Fruit fly (Drosophila melanogaster) whole organism, embryonic: ENCODE data around the gene Hrb98DE.

Experiments
- Atf6 ChIP-seq: fragments of 200-800 bp; sonication (Bioruptor generic); IDR thresholded peaks from 2 replicates; pipeline ENCODE4 v1.3.6; 2022; ENCODE audit warnings: missing biosample characterization, missing genetic modification characterization
- Bteb2 ChIP-seq: fragments of 200-800 bp; sonication (Bioruptor generic); optimal IDR thresholded peaks from 2 replicates; lab custom pipeline; 2016; ENCODE audit warnings: missing biosample characterization, missing genetic modification characterization
- CG10147 ChIP-seq: fragments of 200-800 bp; sonication (Bioruptor generic); optimal IDR thresholded peaks from 2 replicates; lab custom pipeline; 2019; ENCODE audit warnings: missing biosample characterization, mild to moderate bottlenecking, missing genetic modification characterization, moderate library complexity
- CG10565 ChIP-seq: fragments of 200-800 bp; sonication (Bioruptor generic); optimal IDR thresholded peaks from 3 replicates; lab custom pipeline; 2016; ENCODE audit warnings: missing biosample characterization, mild to moderate bottlenecking, missing genetic modification characterization
- CG11093 ChIP-seq: fragments of 200-800 bp; sonication (Bioruptor generic); IDR thresholded peaks from 3 replicates; pipeline ENCODE4 v1.3.6; 2022; ENCODE audit warnings: missing biosample characterization, missing genetic modification characterization
- CG11695 ChIP-seq: fragments of 200-800 bp; sonication (Bioruptor generic); IDR thresholded peaks from 3 replicates; pipeline ENCODE4 v1.3.6; 2022; ENCODE audit warnings: missing biosample characterization, missing genetic modification characterization
- CG12942 ChIP-seq: fragments of 200-800 bp; sonication (Bioruptor generic); optimal IDR thresholded peaks from 3 replicates; lab custom pipeline; 2016; ENCODE audit warnings: missing biosample characterization, missing genetic modification characterization
- CG13775 ChIP-seq: fragments of 200-800 bp; sonication (Bioruptor generic); optimal IDR thresholded peaks from 3 replicates; lab custom pipeline; 2017; ENCODE audit warnings: missing biosample characterization, mild to moderate bottlenecking, missing genetic modification characterization
- CG14014 ChIP-seq: fragments of 200-800 bp; sonication (Bioruptor generic); IDR thresholded peaks from 2 replicates; pipeline ENCODE4 v1.3.6; 2022; ENCODE audit warnings: missing biosample characterization, missing genetic modification characterization
- CG14860 ChIP-seq: fragments of 200-800 bp; sonication (Bioruptor generic); IDR thresholded peaks from 3 replicates; pipeline ENCODE4 v1.3.6; 2022; ENCODE audit warnings: missing biosample characterization, missing genetic modification characterization; ENCODE audit not compliant: partially characterized antibody
- CG15269 ChIP-seq: fragments of 200-800 bp; sonication (Bioruptor generic); optimal IDR thresholded peaks from 2 replicates; lab custom pipeline; 2018; ENCODE audit warnings: missing biosample characterization, mild to moderate bottlenecking, missing genetic modification characterization, moderate library complexity
- CG1602 ChIP-seq: fragments of 200-800 bp; sonication (Bioruptor generic); optimal IDR thresholded peaks from 3 replicates; lab custom pipeline; 2016; ENCODE audit warnings: missing biosample characterization, missing genetic modification characterization
- CG17802 ChIP-seq: fragments of 200-800 bp; sonication (Bioruptor generic); optimal IDR thresholded peaks from 2 replicates; lab custom pipeline; 2018; ENCODE audit warnings: missing biosample characterization, mild to moderate bottlenecking, missing genetic modification characterization, moderate library complexity
- CG2199 ChIP-seq: fragments of 200-800 bp; sonication (Bioruptor generic); IDR thresholded peaks from 3 replicates; pipeline ENCODE4 v1.3.6; 2022; ENCODE audit warnings: missing biosample characterization, missing genetic modification characterization
- CG31441 ChIP-seq: fragments of 200-800 bp; sonication (Bioruptor generic); IDR thresholded peaks from 2 replicates; pipeline ENCODE4 v1.3.6; 2022; ENCODE audit warnings: missing biosample characterization, missing genetic modification characterization
- CG32772 ChIP-seq: fragments of 200-800 bp; sonication (Bioruptor generic); IDR thresholded peaks from 2 replicates; pipeline ENCODE4 v1.3.6; 2022; ENCODE audit warnings: missing biosample characterization, missing genetic modification characterization
- CG4282 ChIP-seq: fragments of 200-800 bp; sonication (Bioruptor generic); optimal IDR thresholded peaks from 2 replicates; lab custom pipeline; 2016; ENCODE audit warnings: missing biosample characterization, missing genetic modification characterization
- CG4328 ChIP-seq: fragments of 200-800 bp; sonication (Bioruptor generic); optimal IDR thresholded peaks from 3 replicates; lab custom pipeline; 2017; ENCODE audit warnings: missing biosample characterization, missing genetic modification reagents, missing genetic modification characterization
- CG43689 ChIP-seq: fragments of 200-800 bp; sonication (Bioruptor generic); IDR thresholded peaks from 2 replicates; pipeline ENCODE4 v1.3.6; 2022; ENCODE audit warnings: missing biosample characterization, missing genetic modification characterization
- CG6254 ChIP-seq: fragments of 200-800 bp; sonication (Bioruptor generic); optimal IDR thresholded peaks from 3 replicates; lab custom pipeline; 2017; ENCODE audit warnings: mild to moderate bottlenecking, missing biosample characterization, missing genetic modification reagents, missing genetic modification characterization
- CG6654 ChIP-seq: fragments of 200-800 bp; sonication (Bioruptor generic); optimal IDR thresholded peaks from 2 replicates; lab custom pipeline; 2017; ENCODE audit warnings: missing biosample characterization, mild to moderate bottlenecking, missing genetic modification characterization
- Camta ChIP-seq: fragments of 200-800 bp; sonication (Bioruptor generic); optimal IDR thresholded peaks from 2 replicates; lab custom pipeline; 2016; ENCODE audit warnings: missing biosample characterization, missing genetic modification characterization
- Deaf1 ChIP-seq: fragments of 200-800 bp; optimal IDR thresholded peaks from 3 replicates; lab custom pipeline; 2019; ENCODE audit warnings: missing biosample characterization, mild to moderate bottlenecking, missing genetic modification characterization, moderate library complexity
- Drgx ChIP-seq: fragments of 200-800 bp; sonication (Bioruptor generic); IDR thresholded peaks from 2 replicates; pipeline ENCODE4 v1.3.6; 2022; ENCODE audit warnings: missing biosample characterization, missing genetic modification characterization
- HLH4C ChIP-seq: fragments of 200-800 bp; sonication (Bioruptor generic); IDR thresholded peaks from 3 replicates; pipeline ENCODE4 v1.3.6; 2022; ENCODE audit warnings: missing biosample characterization, missing genetic modification characterization; ENCODE audit not compliant: partially characterized antibody
- Lpt ChIP-seq: fragments of >200 bp; optimal IDR thresholded peaks from 2 replicates; lab custom pipeline; 2018; ENCODE audit warnings: missing biosample characterization, missing genetic modification characterization
- NFAT ChIP-seq: fragments of 200-800 bp; sonication (Bioruptor generic); IDR thresholded peaks from 2 replicates; pipeline ENCODE4 v1.3.6; 2022; ENCODE audit warnings: missing biosample characterization, missing genetic modification characterization
- Optix ChIP-seq: fragments of 200-800 bp; sonication (Bioruptor generic); IDR thresholded peaks from 3 replicates; pipeline ENCODE4 v1.3.6; 2022; ENCODE audit warnings: missing biosample characterization, missing genetic modification characterization
- al ChIP-seq: fragments of 200-800 bp; sonication (Bioruptor generic); IDR thresholded peaks from 2 replicates; pipeline ENCODE4 v1.3.6; 2022; ENCODE audit warnings: missing biosample characterization, missing genetic modification characterization
- ap ChIP-seq: fragments of 200-800 bp; sonication (Bioruptor generic); IDR thresholded peaks from 2 replicates; pipeline ENCODE4 v1.3.6; 2022; ENCODE audit warnings: missing biosample characterization, missing genetic modification characterization
- cato ChIP-seq: fragments of 200-800 bp; sonication (Bioruptor generic); optimal IDR thresholded peaks from 2 replicates; lab custom pipeline; 2016; ENCODE audit warnings: missing biosample characterization, missing genetic modification characterization, borderline replicate concordance
- chif ChIP-seq, 2 experiments: fragments of 200-800 bp; sonication (Bioruptor generic); optimal IDR thresholded peaks; 3 replicates each; lab custom pipeline; 2016; ENCODE audit warnings: missing biosample characterization in 2 of 2, missing genetic modification characterization in 2 of 2
- dmrt11E ChIP-seq: fragments of 200-800 bp; sonication (Bioruptor generic); optimal IDR thresholded peaks from 3 replicates; lab custom pipeline; 2018; ENCODE audit warnings: missing biosample characterization, mild to moderate bottlenecking, missing genetic modification characterization, moderate library complexity
- ems ChIP-seq: fragments of 200-800 bp; sonication (Bioruptor generic); optimal IDR thresholded peaks from 3 replicates; lab custom pipeline; 2016; ENCODE audit warnings: missing biosample characterization, missing genetic modification characterization
- exex ChIP-seq: fragments of 200-800 bp; sonication (Bioruptor generic); optimal IDR thresholded peaks from 4 replicates; lab custom pipeline; 2018; ENCODE audit warnings: missing biosample characterization, mild to moderate bottlenecking, missing genetic modification characterization, moderate library complexity
- fu2 ChIP-seq: fragments of 200-800 bp; sonication (Bioruptor generic); optimal IDR thresholded peaks from 2 replicates; lab custom pipeline; 2016; ENCODE audit warnings: missing biosample characterization, missing genetic modification characterization
- gsb-n ChIP-seq: fragments of 200-800 bp; sonication (Bioruptor generic); optimal IDR thresholded peaks from 3 replicates; lab custom pipeline; 2018; ENCODE audit warnings: missing biosample characterization, mild to moderate bottlenecking, missing genetic modification characterization
- hb ChIP-seq: fragments of 200-800 bp; sonication (Bioruptor generic); IDR thresholded peaks from 3 replicates; pipeline ENCODE4 v1.3.6; 2022; ENCODE audit warnings: missing biosample characterization, missing genetic modification characterization; ENCODE audit not compliant: partially characterized antibody
- kah ChIP-seq: fragments of 200-800 bp; sonication (Bioruptor generic); optimal IDR thresholded peaks from 2 replicates; lab custom pipeline; 2018; ENCODE audit warnings: missing biosample characterization, mild to moderate bottlenecking, missing genetic modification characterization
- ken ChIP-seq: fragments of 200-800 bp; sonication (Bioruptor generic); IDR thresholded peaks from 3 replicates; pipeline ENCODE4 v1.3.6; 2022; ENCODE audit warnings: missing biosample characterization, missing genetic modification characterization
- klu ChIP-seq: fragments of 200-800 bp; sonication (Bioruptor generic); IDR thresholded peaks from 2 replicates; pipeline ENCODE4 v1.3.6; 2022; ENCODE audit warnings: missing biosample characterization, missing genetic modification characterization
- lilli ChIP-seq: fragments of 200-800 bp; sonication (Bioruptor generic); optimal IDR thresholded peaks from 3 replicates; lab custom pipeline; 2016; ENCODE audit warnings: missing biosample characterization, missing genetic modification characterization
- nmo ChIP-seq: fragments of 200-800 bp; sonication (Bioruptor generic); optimal IDR thresholded peaks from 2 replicates; lab custom pipeline; 2018; ENCODE audit warnings: missing biosample characterization, mild to moderate bottlenecking, missing genetic modification characterization, moderate library complexity
- org-1 ChIP-seq: fragments of 200-800 bp; sonication (Bioruptor generic); optimal IDR thresholded peaks from 2 replicates; lab custom pipeline; 2017; ENCODE audit warnings: missing biosample characterization, missing genetic modification characterization
- pb ChIP-seq: fragments of 200-800 bp; sonication (Bioruptor generic); optimal IDR thresholded peaks from 3 replicates; lab custom pipeline; 2016; ENCODE audit warnings: missing biosample characterization, missing genetic modification characterization
- psq ChIP-seq: fragments of 200-800 bp; sonication (Bioruptor generic); optimal IDR thresholded peaks from 2 replicates; lab custom pipeline; 2017; ENCODE audit warnings: missing biosample characterization, missing genetic modification characterization
- pzg ChIP-seq: fragments of 200-800 bp; sonication (Bioruptor generic); optimal IDR thresholded peaks from 3 replicates; lab custom pipeline; 2018; ENCODE audit warnings: missing biosample characterization, mild to moderate bottlenecking, missing genetic modification characterization, moderate library complexity
- sc ChIP-seq, 3 experiments: fragments of >200 bp in 2 of 3; fragments of 200-800 bp in 1 of 3; sonication (Bioruptor generic) in 1 of 3; optimal IDR thresholded peaks; 2 replicates in 2 of 3; 3 replicates in 1 of 3; lab custom pipeline; 2017; ENCODE audit warnings: mild to moderate bottlenecking in 1 of 3, missing biosample characterization in 1 of 3, missing genetic modification characterization in 1 of 3, missing genetic modification reagents in 1 of 3
- sisA ChIP-seq: fragments of 200-800 bp; sonication (Bioruptor generic); IDR thresholded peaks from 2 replicates; pipeline ENCODE4 v1.3.6; 2022; ENCODE audit warnings: missing biosample characterization, missing genetic modification characterization
- sug ChIP-seq: fragments of 200-800 bp; optimal IDR thresholded peaks from 2 replicates; lab custom pipeline; 2019; ENCODE audit warnings: missing biosample characterization, mild to moderate bottlenecking, missing genetic modification characterization, moderate library complexity
- tna ChIP-seq: fragments of 200-800 bp; sonication (Bioruptor generic); IDR thresholded peaks from 2 replicates; pipeline ENCODE4 v1.3.6; 2022; ENCODE audit warnings: missing biosample characterization, missing genetic modification characterization; ENCODE audit not compliant: partially characterized antibody

Hrb98DE gene

DNA sequence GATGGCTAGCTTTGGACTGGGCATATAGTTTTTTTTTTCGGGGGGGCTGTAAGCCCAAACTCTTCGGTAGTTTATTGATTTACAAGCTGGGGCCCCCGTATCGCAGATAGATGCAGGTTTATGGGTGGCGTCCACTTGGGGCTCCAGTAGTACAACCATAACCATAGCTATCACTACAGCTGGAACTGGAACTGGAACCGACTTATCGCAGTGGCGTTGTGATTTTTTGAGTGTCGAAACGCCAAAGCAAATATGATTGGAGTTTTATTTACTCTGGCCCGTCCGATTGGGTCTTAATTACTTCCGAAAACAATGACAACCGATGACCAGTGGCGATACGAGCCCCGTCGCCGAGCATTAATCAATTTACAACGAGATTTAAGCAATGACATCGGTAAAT, 9.2 kb upstream of the Hrb98DE start (continued):
- TF ChIP-seq hb (GFP tag; lab: Robert Waterston, UW) (no peak), org-1 (GFP tag; lab: Kevin White, UChicago) (peak; percentile 47), sc (optimal IDR thresholded peaks at IDR 0.05; lab: Kevin White, UChicago) (no peak), sc (GFP tag; optimal IDR thresholded peaks at IDR 0.05; lab: Kevin White, UChicago) (peak; percentile 15), CG2199 (peak; percentile 67; the same call in 1 of the 3 replicates), sisA (GFP tag; lab: Robert Waterston, UW) (no peak), HLH4C (GFP tag; lab: Robert Waterston, UW) (no peak), Camta (GFP tag; lab: Kevin White, UChicago) (peak; percentile 12), CG1602 (GFP tag; lab: Kevin White, UChicago) (no peak), tna (GFP tag; lab: Robert Waterston, UW) (no peak), dmrt11E (tag; lab: Kevin White, UChicago) (peak; percentile 47), Atf6 (GFP tag; lab: Robert Waterston, UW) (0 out of 2 replicates have a peak, but pooled peaks have one; percentile 31), CG4282 (no peak), CG11695 (GFP tag; lab: Robert Waterston, UW) (peak; percentile 56; the same call in 1 of the 3 replicates), kah (GFP tag; lab: Kevin White, UChicago) (no peak), al (GFP tag; lab: Robert Waterston, UW) (no peak), CG11093 (GFP tag; lab: Robert Waterston, UW) (peak; percentile 27; the same call in 1 of the 3 replicates), ems (no peak), CG6654 (GFP tag; lab: Kevin White, UChicago) (no peak), CG15269 (peak; percentile 16), klu (GFP tag; lab: Robert Waterston, UW) (no peak), ken (0 out of 3 replicates have a peak, but pooled peaks have one; percentile 41), CG6254 (GFP tag; lab: Kevin White, UChicago) (peak; percentile 68), fu2 (GFP tag; lab: Kevin White, UChicago) (no peak), Lpt (GFP tag; lab: Kevin White, UChicago) (no peak), CG17802 (tag; lab: Kevin White, UChicago) (peak; percentile 5), exex (tag; lab: Kevin White, UChicago) (peak; percentile 92), sug (tag; lab: Kevin White, UChicago) (peak; percentile 75), psq (GFP tag; lab: Kevin White, UChicago) (no peak), NFAT (GFP tag; lab: Robert Waterston, UW) (no peak), Optix (GFP tag; lab: Robert Waterston, UW) (no peak), CG32772 (GFP tag; lab: Robert Waterston, UW) (no peak), lilli (GFP tag; lab: Kevin White, UChicago) (no peak), chif (GFP tag; optimal IDR thresholded peaks at IDR 0.05; lab: Kevin White, UChicago) (peak in 1 of 2 experiments; percentile 11), CG43689 (GFP tag; lab: Robert Waterston, UW) (peak; percentile 32; the same call in 1 of the 2 replicates), pb (GFP tag; lab: Kevin White, UChicago) (no peak), CG10565 (GFP tag; lab: Kevin White, UChicago) (no peak), nmo (GFP tag; lab: Kevin White, UChicago) (no peak), CG14860 (GFP tag; lab: Robert Waterston, UW) (no peak), gsb-n (tag; lab: Kevin White, UChicago) (no peak), CG14014 (GFP tag; lab: Robert Waterston, UW) (no peak), pzg (GFP tag; lab: Kevin White, UChicago) (no peak), Bteb2 (GFP tag; lab: Kevin White, UChicago) (no peak), cato (GFP tag; lab: Kevin White, UChicago) (no peak), Deaf1 (peak; percentile 31), CG31441 (GFP tag; lab: Robert Waterston, UW) (peak; percentile 42; the same call in 1 of the 2 replicates), CG13775 (GFP tag; lab: Kevin White, UChicago) (no peak), CG10147 (GFP tag; lab: Kevin White, UChicago) (no peak), CG12942 (GFP tag; lab: Kevin White, UChicago) (peak; percentile 35), Drgx (no peak), ap (GFP tag; lab: Robert Waterston, UW) (no peak), CG4328 (GFP tag; lab: Kevin White, UChicago) (peak; percentile 28)
